Worm (Caenorhabditis elegans): ENCODE measurements around the gene T07A9.12.
A peak's percentile ranks its signal among the peaks of the same experiment; 100 is the strongest.

The T07A9.12 gene

DNA sequence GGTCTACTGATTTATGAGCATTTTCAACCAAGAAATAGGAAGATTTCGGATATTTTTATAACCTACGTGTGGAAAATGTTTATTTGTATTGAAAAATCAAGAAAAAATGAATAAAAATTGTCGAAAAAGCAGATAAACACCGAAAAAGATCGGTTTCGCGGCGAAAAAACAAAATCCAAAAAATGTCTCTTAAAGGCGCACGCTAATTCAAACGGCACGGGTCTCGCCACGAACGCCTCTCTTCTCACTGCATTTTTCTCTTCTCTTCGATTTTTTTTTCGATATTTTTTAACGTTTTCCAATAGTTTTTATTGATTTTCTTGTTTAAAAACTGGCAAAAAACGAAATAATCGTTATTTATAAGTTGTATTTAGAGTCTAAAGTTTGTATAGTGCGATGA is 14.9 kb downstream of the T07A9.12 start:
- TF ChIP-seq lin-32 (GFP tag; optimal IDR thresholded peaks at IDR 0.05) (no peak), unc-120 (tag; optimal IDR thresholded peaks at IDR 0.05; ENCODE audit: poor library complexity, severe bottlenecking) (peak; percentile 27), cnd-1 (tag; optimal IDR thresholded peaks at IDR 0.05) (no peak), zip-8 (tag; optimal IDR thresholded peaks at IDR 0.05) (no peak), ham-2 (GFP tag; optimal IDR thresholded peaks at IDR 0.05) (no peak), mab-5 (tag; optimal IDR thresholded peaks at IDR 0.05) (no peak), lin-13 (tag; optimal IDR thresholded peaks at IDR 0.05) (no peak), drap-1 (GFP tag; optimal IDR thresholded peaks at IDR 0.05) (no peak), nhr-237 (tag; optimal IDR thresholded peaks at IDR 0.05) (peak; percentile 2), lsy-2 (tag; optimal IDR thresholded peaks at IDR 0.05) (peak; percentile 54), nhr-76 (tag; optimal IDR thresholded peaks at IDR 0.05) (no peak), mep-1 (tag; optimal IDR thresholded peaks at IDR 0.05) (peak; percentile 48), ceh-39 (tag; optimal IDR thresholded peaks at IDR 0.05) (peak; percentile 58), ces-1 (GFP tag; optimal IDR thresholded peaks at IDR 0.05) (peak; percentile 40)

DNA sequence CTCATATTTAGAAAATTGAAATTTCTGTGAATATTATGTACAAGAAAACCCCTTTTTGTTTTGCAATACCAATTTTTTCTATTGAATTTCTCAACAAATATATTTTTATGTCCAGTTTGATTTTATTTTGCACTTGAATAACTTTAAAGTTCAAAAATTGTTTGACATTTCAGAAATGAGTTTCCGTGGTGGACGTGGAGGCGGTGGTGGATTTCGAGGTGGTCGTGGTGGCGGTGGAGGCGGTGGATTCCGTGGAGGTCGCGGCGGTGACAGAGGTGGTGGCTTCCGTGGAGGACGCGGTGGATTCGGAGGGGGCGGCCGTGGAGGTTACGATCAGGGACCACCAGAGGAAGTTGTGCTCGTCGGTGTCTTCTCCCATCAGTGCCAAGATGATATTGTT is 15.3 kb downstream of the T07A9.12 start, which contains the start of gene garr-1:
TSS of gene garr-1 (plus strand) at position 174 of the 400 bp plus-strand sequence.
- TF ChIP-seq lin-13 (tag; optimal IDR thresholded peaks at IDR 0.05) (no peak), tbx-8 (GFP tag; optimal IDR thresholded peaks at IDR 0.05) (no peak), nhr-237 (tag; optimal IDR thresholded peaks at IDR 0.05) (no peak), drap-1 (GFP tag; optimal IDR thresholded peaks at IDR 0.05) (no peak)

DNA sequence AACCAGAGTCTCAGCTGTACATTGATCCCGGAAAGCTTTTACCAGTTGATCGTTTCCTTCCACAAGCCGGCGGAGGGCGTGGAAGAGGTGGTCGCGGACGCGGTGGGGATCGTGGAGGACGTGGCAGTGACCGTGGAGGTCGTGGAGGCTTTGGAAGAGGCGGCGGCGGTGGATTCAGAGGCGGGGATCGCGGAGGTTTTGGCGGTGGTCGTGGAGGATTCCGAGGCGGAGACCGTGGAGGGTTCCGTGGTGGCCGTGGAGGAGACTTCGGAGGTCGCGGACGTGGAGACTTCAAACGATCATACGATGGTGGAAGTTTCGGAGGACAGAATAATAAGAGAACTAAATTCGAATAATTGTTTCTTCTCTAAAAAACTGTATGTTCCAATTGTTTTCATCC is 15.9 kb downstream of the T07A9.12 start:
- TF ChIP-seq hlh-1 (tag; optimal IDR thresholded peaks at IDR 0.05) (no peak), nhr-28 (tag; optimal IDR thresholded peaks at IDR 0.05) (no peak), unc-120 (tag; optimal IDR thresholded peaks at IDR 0.05; ENCODE audit: poor library complexity, severe bottlenecking) (no peak), nhr-76 (tag; optimal IDR thresholded peaks at IDR 0.05) (no peak), nhr-2 (tag; optimal IDR thresholded peaks at IDR 0.05) (no peak), ham-2 (GFP tag; optimal IDR thresholded peaks at IDR 0.05) (no peak), tbx-8 (GFP tag; optimal IDR thresholded peaks at IDR 0.05) (no peak), nhr-237 (tag; optimal IDR thresholded peaks at IDR 0.05) (no peak), mab-5 (tag; optimal IDR thresholded peaks at IDR 0.05) (no peak), sptf-1 (tag; optimal IDR thresholded peaks at IDR 0.05) (no peak)

DNA sequence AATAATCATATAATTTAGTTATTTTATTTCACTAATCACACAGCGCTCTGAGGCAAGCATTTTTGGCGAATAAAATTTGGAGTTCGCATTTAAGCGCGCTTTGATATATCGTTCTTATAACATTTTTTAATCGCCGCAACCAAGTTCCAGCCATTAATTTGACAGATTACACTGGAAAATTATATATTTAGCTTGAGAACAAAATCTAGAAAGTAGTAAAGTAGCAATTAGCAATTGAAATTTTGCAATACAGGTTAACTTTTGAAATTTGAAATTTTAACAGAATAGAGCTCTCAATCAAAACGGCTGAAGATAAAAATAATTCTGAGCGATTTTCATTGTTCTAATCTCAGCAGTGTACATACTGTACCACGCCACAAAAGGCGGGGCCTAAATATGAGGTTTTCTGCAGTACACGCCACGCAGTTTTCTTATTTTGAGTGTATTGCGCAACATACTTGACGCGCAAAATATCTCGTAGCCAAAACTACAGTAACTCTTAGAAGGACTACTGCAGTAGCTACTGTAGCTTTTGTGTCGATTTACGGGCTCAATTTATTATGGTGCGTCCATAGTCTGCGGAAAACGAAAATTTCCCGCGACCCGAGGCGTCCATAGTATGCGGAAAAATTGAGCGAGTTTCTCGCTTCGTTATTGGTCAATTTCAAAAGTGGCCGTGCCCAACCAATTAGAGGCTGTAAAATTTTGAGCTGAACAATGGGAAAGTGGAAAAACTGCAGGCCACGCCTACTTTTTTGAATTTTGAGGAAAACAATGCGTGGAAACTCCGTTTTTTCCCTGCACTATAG is 16.6 kb downstream of the T07A9.12 start:
- TF ChIP-seq cnd-1 (tag; optimal IDR thresholded peaks at IDR 0.05) (no peak), mls-2 (tag; optimal IDR thresholded peaks at IDR 0.05) (no peak), elt-1 (tag; optimal IDR thresholded peaks at IDR 0.05; ENCODE audit: borderline replicate concordance, insufficient read depth) (no peak), blmp-1 (tag; optimal IDR thresholded peaks at IDR 0.05) (no peak), pha-4 (tag; optimal IDR thresholded peaks at IDR 0.05) (no peak), zip-8 (tag; optimal IDR thresholded peaks at IDR 0.05) (peak; percentile 34)

DNA sequence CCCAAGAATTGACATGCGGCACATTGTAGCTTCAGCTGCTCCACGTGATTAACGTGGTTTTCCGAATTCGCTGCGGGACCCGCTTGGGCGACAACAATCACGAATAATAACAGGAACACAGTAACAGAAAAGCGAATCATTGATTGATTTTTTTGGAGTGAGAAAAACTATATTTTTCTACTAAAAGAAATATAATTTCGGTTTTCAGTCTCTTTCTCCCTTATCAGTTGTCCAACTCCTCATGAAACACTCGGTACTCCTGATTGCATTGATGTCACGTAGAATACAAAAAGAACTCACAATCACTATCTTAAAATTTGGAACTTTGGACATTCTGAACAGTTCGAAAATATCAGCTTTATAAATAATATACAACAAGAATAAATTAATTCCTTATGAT is 18.2 kb downstream of the T07A9.12 start, which contains the start of gene Y66H1A.5:
TSS of gene Y66H1A.5 (minus strand) at position 265 of the 400 bp plus-strand sequence.
- TF ChIP-seq unc-39 (tag; optimal IDR thresholded peaks at IDR 0.05) (no peak), flh-1 (GFP tag; optimal IDR thresholded peaks at IDR 0.05) (no peak), mep-1 (tag; optimal IDR thresholded peaks at IDR 0.05) (no peak), lsy-2 (tag; optimal IDR thresholded peaks at IDR 0.05) (no peak), elt-3 (tag; optimal IDR thresholded peaks at IDR 0.05) (no peak), bed-3 (GFP tag; optimal IDR thresholded peaks at IDR 0.05) (no peak), blmp-1 (tag; optimal IDR thresholded peaks at IDR 0.05) (no peak), snpc-4 (tag; optimal IDR thresholded peaks at IDR 0.05) (no peak), mls-2 (tag; optimal IDR thresholded peaks at IDR 0.05) (no peak), ceh-83 (GFP tag; optimal IDR thresholded peaks at IDR 0.05) (no peak), ces-1 (GFP tag; optimal IDR thresholded peaks at IDR 0.05) (no peak), mab-5 (tag; optimal IDR thresholded peaks at IDR 0.05) (no peak), lin-13 (tag; optimal IDR thresholded peaks at IDR 0.05) (no peak)
